Worm (Caenorhabditis elegans): Measurements from ENCODE around the gene C49A9.9.

DNA sequence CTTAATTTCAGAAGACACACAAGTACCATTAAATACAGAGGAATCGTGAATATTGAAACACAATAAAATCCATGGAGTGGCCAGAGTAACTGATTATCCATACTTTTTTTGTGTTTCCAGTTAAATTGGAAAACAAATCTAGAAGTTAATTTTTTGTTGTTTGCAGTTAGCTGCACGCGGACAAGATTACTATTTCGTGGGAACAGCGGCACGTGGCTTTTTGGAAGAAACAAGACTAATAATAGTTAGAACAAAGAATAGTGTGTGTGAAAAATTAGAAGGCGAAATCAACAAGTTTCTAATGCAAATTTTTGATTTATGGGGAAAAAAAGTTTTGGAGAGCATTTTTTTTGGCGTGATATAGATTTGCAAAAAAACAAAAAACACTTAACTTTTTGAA is 49.3 kb downstream of the C49A9.9 start, which contains the start of gene srv-29:
- TF ChIP-seq mdl-1 (tag; optimal IDR thresholded peaks at IDR 0.05) (no peak), sma-3 (GFP tag; optimal IDR thresholded peaks at IDR 0.05) (no peak), ZK546.5 (tag; optimal IDR thresholded peaks at IDR 0.05) (no peak), unc-39 (tag; optimal IDR thresholded peaks at IDR 0.05) (no peak)

Measured in whole organism, L2 larva.